Fruit fly (Drosophila melanogaster): ENCODE measurements around the gene rdx.

The rdx gene

DNA sequence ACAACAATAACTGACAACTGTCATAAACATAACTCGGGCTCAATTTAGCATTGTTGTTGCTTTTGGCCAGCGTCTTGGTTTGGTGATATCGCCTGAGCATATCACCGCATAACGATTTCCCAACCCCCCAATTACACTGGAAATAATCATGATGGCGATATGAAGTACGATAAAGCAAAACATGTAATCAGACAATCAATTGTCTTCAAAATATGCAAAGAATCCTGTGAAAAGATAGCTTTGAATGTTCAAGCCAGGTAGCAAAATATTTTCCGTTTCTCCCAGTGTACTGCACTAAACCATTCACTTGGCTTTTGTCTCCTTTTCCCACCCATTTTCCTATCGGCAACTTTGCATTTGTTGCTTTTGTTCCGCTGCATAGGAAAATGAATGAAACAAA is 32.3 kb downstream of the rdx start (continued):
- TF ChIP-seq pb (GFP tag; optimal IDR thresholded peaks at IDR 0.05) (no peak), CG10147 (GFP tag; optimal IDR thresholded peaks at IDR 0.05) (peak; percentile 64), peb (GFP tag; IDR thresholded peaks at IDR 0.05) (peak; percentile 49; the same call in 1 of the 2 replicates), abd-A (tag; optimal IDR thresholded peaks at IDR 0.05) (no peak), lilli (GFP tag; optimal IDR thresholded peaks at IDR 0.05) (no peak), ara (GFP tag; IDR thresholded peaks at IDR 0.05) (peak; percentile 72; the same call in 1 of the 2 replicates), unc-4 (GFP tag; IDR thresholded peaks at IDR 0.05; ENCODE audit: partially characterized antibody) (no peak), gsb (GFP tag; IDR thresholded peaks at IDR 0.05) (no peak), hth (optimal IDR thresholded peaks at IDR 0.05) (no peak), Antp (GFP tag; optimal IDR thresholded peaks at IDR 0.05) (peak; percentile 79), CG11085 (GFP tag; IDR thresholded peaks at IDR 0.05) (no peak), cas (GFP tag; IDR thresholded peaks at IDR 0.05) (no peak), grn (GFP tag; optimal IDR thresholded peaks at IDR 0.05) (no peak), CG7556 (GFP tag; optimal IDR thresholded peaks at IDR 0.05) (no peak), Sox100B (GFP tag; optimal IDR thresholded peaks at IDR 0.05) (peak; percentile 74), Bdp1 (GFP tag; optimal IDR thresholded peaks at IDR 0.05) (no peak), vfl (GFP tag; optimal IDR thresholded peaks at IDR 0.05) (no peak), CG12104 (GFP tag; optimal IDR thresholded peaks at IDR 0.05) (peak; percentile 68), dpn (GFP tag; optimal IDR thresholded peaks at IDR 0.05) (peak in 1 of 2 experiments; percentile 15), rib (GFP tag; IDR thresholded peaks at IDR 0.05) (no peak), CG3838 (GFP tag; optimal IDR thresholded peaks at IDR 0.05) (no peak), CG4730 (GFP tag; IDR thresholded peaks at IDR 0.05) (0 out of 2 replicates have a peak, but pooled peaks have one; percentile 41), psq (GFP tag; optimal IDR thresholded peaks at IDR 0.05) (no peak), z (GFP tag; IDR thresholded peaks at IDR 0.05) (no peak), CG2120 (GFP tag; optimal IDR thresholded peaks at IDR 0.05) (no peak), NfI (GFP tag; optimal IDR thresholded peaks at IDR 0.05) (no peak), sc (optimal IDR thresholded peaks at IDR 0.05) (no peak), sc (GFP tag; optimal IDR thresholded peaks at IDR 0.05) (no peak), CG13775 (GFP tag; optimal IDR thresholded peaks at IDR 0.05) (no peak), chinmo (GFP tag; IDR thresholded peaks at IDR 0.05; ENCODE audit: partially characterized antibody) (no peak), tin (GFP tag; optimal IDR thresholded peaks at IDR 0.05) (peak; percentile 87), dysf (GFP tag; IDR thresholded peaks at IDR 0.05) (peak; percentile 64; the same call in 2 of the 3 replicates), CG43689 (GFP tag; IDR thresholded peaks at IDR 0.05) (no peak), Hr3 (GFP tag; optimal IDR thresholded peaks at IDR 0.05) (no peak), Jarid2 (GFP tag; optimal IDR thresholded peaks at IDR 0.05) (peak; percentile 42), Lhr (GFP tag; optimal IDR thresholded peaks at IDR 0.05) (no peak), CG14441 (GFP tag; IDR thresholded peaks at IDR 0.05) (peak; percentile 69), cato (GFP tag; optimal IDR thresholded peaks at IDR 0.05; ENCODE audit: borderline replicate concordance) (no peak), tap (tag; optimal IDR thresholded peaks at IDR 0.05) (peak; percentile 86), Ada2b (GFP tag; IDR thresholded peaks at IDR 0.05) (peak; percentile 83), CG6175 (GFP tag; IDR thresholded peaks at IDR 0.05) (no peak), mirr (GFP tag; optimal IDR thresholded peaks at IDR 0.05) (no peak), CG8089 (GFP tag; optimal IDR thresholded peaks at IDR 0.05) (no peak), CG10565 (GFP tag; optimal IDR thresholded peaks at IDR 0.05) (peak; percentile 1), schlank (tag; optimal IDR thresholded peaks at IDR 0.05) (no peak), CG11247 (GFP tag; IDR thresholded peaks at IDR 0.05) (no peak; the same call in 1 of the 2 replicates), CG4282 (GFP tag; optimal IDR thresholded peaks at IDR 0.05) (no peak), prd (optimal IDR thresholded peaks at IDR 0.05) (no peak), prd (GFP tag; IDR thresholded peaks at IDR 0.05) (peak; percentile 74; the same call in 2 of the 3 replicates), H15 (GFP tag; IDR thresholded peaks at IDR 0.05) (peak; percentile 74; the same call in 2 of the 3 replicates), CHES-1-like (GFP tag; optimal IDR thresholded peaks at IDR 0.05) (no peak), HLHmδ (GFP tag; optimal IDR thresholded peaks at IDR 0.05) (no peak), CG8765 (GFP tag; IDR thresholded peaks at IDR 0.05) (no peak; the same call in 1 of the 2 replicates)

All from whole organism, embryonic.